Fruit fly (Drosophila melanogaster): Measurements from ENCODE around the gene Vha13.

Gene Vha13

dm6 chr3R:19627792-19628522 lies 16.2 kb downstream of the Vha13 start (continued):
- no peak for TF ChIP-seq ci (GFP tag; IDR thresholded peaks at IDR 0.05)
- TF ChIP-seq scrt (GFP tag; optimal IDR thresholded peaks at IDR 0.05), result peak; percentile 20
- no peak for TF ChIP-seq CG32767 (GFP tag; IDR thresholded peaks at IDR 0.05)
- 0 out of 2 replicates have a peak, but pooled peaks have one; percentile 15 for TF ChIP-seq stc (GFP tag; IDR thresholded peaks at IDR 0.05)
- peak; percentile 72 for TF ChIP-seq sens (GFP tag)
- no peak for TF ChIP-seq Hey (tag; optimal IDR thresholded peaks at IDR 0.05)
- TF ChIP-seq CHES-1-like (GFP tag; optimal IDR thresholded peaks at IDR 0.05), result no peak
- TF ChIP-seq CG5245 (GFP tag; optimal IDR thresholded peaks at IDR 0.05), result peak; percentile 5
- 0 out of 3 replicates have a peak, but pooled peaks have one; percentile 57 for TF ChIP-seq Dbx (GFP tag; IDR thresholded peaks at IDR 0.05)
- TF ChIP-seq CG30020 (tag; optimal IDR thresholded peaks at IDR 0.05), result no peak
- no peak for TF ChIP-seq pb (GFP tag; optimal IDR thresholded peaks at IDR 0.05)
- no peak for TF ChIP-seq CG11723 (GFP tag; optimal IDR thresholded peaks at IDR 0.05)
- TF ChIP-seq usp (GFP tag; optimal IDR thresholded peaks at IDR 0.05), result no peak
- no peak for TF ChIP-seq Myb (GFP tag; optimal IDR thresholded peaks at IDR 0.05)
- no peak for TF ChIP-seq sc (optimal IDR thresholded peaks at IDR 0.05)
- TF ChIP-seq sc (GFP tag; optimal IDR thresholded peaks at IDR 0.05), result no peak
- TF ChIP-seq CG11247 (GFP tag; IDR thresholded peaks at IDR 0.05), result no peak
- peak; percentile 5 for TF ChIP-seq CG12104 (GFP tag; optimal IDR thresholded peaks at IDR 0.05)
- TF ChIP-seq CG12299 (tag; optimal IDR thresholded peaks at IDR 0.05), result no peak
- peak; percentile 6 for TF ChIP-seq Sox102F (GFP tag; optimal IDR thresholded peaks at IDR 0.05)
- no peak for TF ChIP-seq CG14014 (GFP tag; IDR thresholded peaks at IDR 0.05)
- TF ChIP-seq Abd-B (GFP tag; optimal IDR thresholded peaks at IDR 0.05), result peak; percentile 50
- TF ChIP-seq Bteb2 (GFP tag; optimal IDR thresholded peaks at IDR 0.05), result no peak
- peak; percentile 50 for TF ChIP-seq tap (tag; optimal IDR thresholded peaks at IDR 0.05)
- TF ChIP-seq tgo (GFP tag; IDR thresholded peaks at IDR 0.05), result peak; percentile 40; the same call in 2 of the 3 replicates
- TF ChIP-seq Gug (GFP tag; IDR thresholded peaks at IDR 0.05), result no peak
- TF ChIP-seq D19A (tag; optimal IDR thresholded peaks at IDR 0.05), result peak; percentile 56
- no peak for TF ChIP-seq Camta (GFP tag; optimal IDR thresholded peaks at IDR 0.05)
- TF ChIP-seq CG7963 (GFP tag; IDR thresholded peaks at IDR 0.05; ENCODE audit: partially characterized antibody), result no peak
- no peak for TF ChIP-seq crc (GFP tag; optimal IDR thresholded peaks at IDR 0.05)
- no peak for TF ChIP-seq twi (tag; optimal IDR thresholded peaks at IDR 0.05)
- no peak for TF ChIP-seq Ptx1 (GFP tag; IDR thresholded peaks at IDR 0.05)
- no peak for TF ChIP-seq CG7357 (GFP tag; IDR thresholded peaks at IDR 0.05)
- peak; percentile 77 for TF ChIP-seq HHEX (GFP tag; optimal IDR thresholded peaks at IDR 0.05)
- TF ChIP-seq Hr39 (optimal IDR thresholded peaks at IDR 0.05), result no peak
- TF ChIP-seq CG6854 (GFP tag; optimal IDR thresholded peaks at IDR 0.05), result no peak
- no peak for TF ChIP-seq sqz (GFP tag; optimal IDR thresholded peaks at IDR 0.05)
- no peak for TF ChIP-seq rib (GFP tag; IDR thresholded peaks at IDR 0.05)
- peak; percentile 91 for TF ChIP-seq Ets65A (GFP tag)
- no peak for TF ChIP-seq gsb-n (tag; optimal IDR thresholded peaks at IDR 0.05)
- TF ChIP-seq CG9609 (GFP tag; optimal IDR thresholded peaks at IDR 0.05), result no peak
- TF ChIP-seq CG6689 (GFP tag; IDR thresholded peaks at IDR 0.05), result peak; percentile 58
- TF ChIP-seq NK7.1 (GFP tag; optimal IDR thresholded peaks at IDR 0.05), result no peak
- TF ChIP-seq CG12219 (GFP tag; optimal IDR thresholded peaks at IDR 0.05), result no peak
- no peak for TF ChIP-seq CG11696 (GFP tag; IDR thresholded peaks at IDR 0.05)
- TF ChIP-seq CG18764 (GFP tag; optimal IDR thresholded peaks at IDR 0.05), result peak; percentile 15
- no peak for TF ChIP-seq BEAF-32 (GFP tag; optimal IDR thresholded peaks at IDR 0.05)
- peak; percentile 16 for TF ChIP-seq CG13424 (tag; optimal IDR thresholded peaks at IDR 0.05)
- no peak for TF ChIP-seq ftz-f1 (GFP tag; optimal IDR thresholded peaks at IDR 0.05)
- no peak for TF ChIP-seq HLH4C (GFP tag; IDR thresholded peaks at IDR 0.05; ENCODE audit: partially characterized antibody)
- no peak for TF ChIP-seq CG8281 (tag; optimal IDR thresholded peaks at IDR 0.05)
- no peak for TF ChIP-seq Lpt (GFP tag; optimal IDR thresholded peaks at IDR 0.05)
